Fruit fly (Drosophila melanogaster): Measurements from ENCODE around the gene CG7600.
A peak's percentile ranks its signal among the peaks of the same experiment; 100 is the strongest.

The CG7600 gene

dm6 chr3L:11201051-11201450, 9.5 kb upstream of the CG7600 start, which contains the start of gene nkt:
Gene nkt, plus strand, starts transcription at chr3L:11201351.
- TF ChIP-seq Ets65A (GFP tag) (peak; percentile 74), cad (GFP tag; optimal IDR thresholded peaks at IDR 0.05) (no peak)

dm6 chr3L:11203820-11204449, 6.7 kb upstream of the CG7600 start:
- no peak for TF ChIP-seq Hsf (GFP tag; optimal IDR thresholded peaks at IDR 0.05)
- TF ChIP-seq sens (GFP tag), result peak; percentile 56
- no peak for TF ChIP-seq jigr1 (GFP tag; IDR thresholded peaks at IDR 0.05)
- TF ChIP-seq Nf-YC (tag; optimal IDR thresholded peaks at IDR 0.05), result peak; percentile 68
- TF ChIP-seq dmrt99B (tag; optimal IDR thresholded peaks at IDR 0.05), result no peak
- TF ChIP-seq Sin3A (optimal IDR thresholded peaks at IDR 0.05), result no peak
- TF ChIP-seq CG10543 (GFP tag; optimal IDR thresholded peaks at IDR 0.05), result peak; percentile 32
- TF ChIP-seq twi (tag; optimal IDR thresholded peaks at IDR 0.05), result peak; percentile 78
- TF ChIP-seq sug (tag; optimal IDR thresholded peaks at IDR 0.05), result peak; percentile 43
- TF ChIP-seq Med (GFP tag), result peak; percentile 26
- no peak for TF ChIP-seq CG6254 (GFP tag; optimal IDR thresholded peaks at IDR 0.05)
- TF ChIP-seq Hr39 (optimal IDR thresholded peaks at IDR 0.05), result no peak
- TF ChIP-seq psq (GFP tag; optimal IDR thresholded peaks at IDR 0.05), result no peak
- no peak for TF ChIP-seq CG9876 (GFP tag; optimal IDR thresholded peaks at IDR 0.05)
- TF ChIP-seq CG12236 (GFP tag; optimal IDR thresholded peaks at IDR 0.05), result no peak
- no peak for TF ChIP-seq CG11456 (GFP tag; IDR thresholded peaks at IDR 0.05)
- TF ChIP-seq CG13624 (GFP tag; optimal IDR thresholded peaks at IDR 0.05), result no peak
- TF ChIP-seq CG7928 (GFP tag; optimal IDR thresholded peaks at IDR 0.05), result no peak
- TF ChIP-seq lov (optimal IDR thresholded peaks at IDR 0.05), result no peak
- no peak for TF ChIP-seq lov (GFP tag; IDR thresholded peaks at IDR 0.05)
- TF ChIP-seq CG2889 (GFP tag; IDR thresholded peaks at IDR 0.05), result no peak
- TF ChIP-seq CG8478 (optimal IDR thresholded peaks at IDR 0.05), result no peak
- no peak for TF ChIP-seq CG7786 (GFP tag; optimal IDR thresholded peaks at IDR 0.05)

dm6 chr3L:11204852-11205251, 5.7 kb upstream of the CG7600 start:
- TF ChIP-seq CG7839 (tag; optimal IDR thresholded peaks at IDR 0.05) (peak; percentile 25), CG32532 (GFP tag; IDR thresholded peaks at IDR 0.05) (peak; percentile 63; the same call in 1 of the 2 replicates), seq (GFP tag; IDR thresholded peaks at IDR 0.05) (no peak), Max (GFP tag; optimal IDR thresholded peaks at IDR 0.05) (no peak), CG15011 (GFP tag; optimal IDR thresholded peaks at IDR 0.05) (no peak), ewg (GFP tag; optimal IDR thresholded peaks at IDR 0.05) (no peak), CG18599 (GFP tag; optimal IDR thresholded peaks at IDR 0.05) (no peak), pnt (GFP tag; optimal IDR thresholded peaks at IDR 0.05) (no peak), PHDP (tag; optimal IDR thresholded peaks at IDR 0.05) (peak; percentile 6), vvl (GFP tag; IDR thresholded peaks at IDR 0.05) (peak; percentile 44; the same call in 1 of the 2 replicates), CG12391 (tag; optimal IDR thresholded peaks at IDR 0.05) (peak; percentile 11), Hand (GFP tag; optimal IDR thresholded peaks at IDR 0.05) (no peak), Sry-δ (GFP tag; optimal IDR thresholded peaks at IDR 0.05) (no peak), fd96Cb (tag; optimal IDR thresholded peaks at IDR 0.05) (no peak), slbo (GFP tag; IDR thresholded peaks at IDR 0.05) (peak; percentile 67), CG18262 (tag; optimal IDR thresholded peaks at IDR 0.05) (peak; percentile 24), CG4424 (GFP tag; optimal IDR thresholded peaks at IDR 0.05) (no peak), gem (tag; optimal IDR thresholded peaks at IDR 0.05) (peak; percentile 46), CG2712 (tag; optimal IDR thresholded peaks at IDR 0.05) (peak; percentile 43), unc-4 (GFP tag; IDR thresholded peaks at IDR 0.05; ENCODE audit: partially characterized antibody) (no peak), CG32772 (GFP tag; IDR thresholded peaks at IDR 0.05) (peak; percentile 17; the same call in 1 of the 2 replicates), row (GFP tag; IDR thresholded peaks at IDR 0.05) (peak; percentile 45; the same call in 2 of the 3 replicates), lmd (GFP tag; IDR thresholded peaks at IDR 0.05) (peak; percentile 37; the same call in 1 of the 2 replicates), CG8924 (tag; optimal IDR thresholded peaks at IDR 0.05) (peak; percentile 4), CG17385 (GFP tag; optimal IDR thresholded peaks at IDR 0.05) (peak; percentile 33), tgo (GFP tag; IDR thresholded peaks at IDR 0.05) (no peak)
